Worm (Caenorhabditis elegans) whole organism, L1 larva: ENCODE data around the gene dhs-27.

ENCODE experiments used
- C04F5.9 ChIP-seq: sonication (generic microtip); optimal IDR thresholded peaks from 2 replicates; lab custom pipeline; 2016; ENCODE audit warnings: missing genetic modification characterization, missing compliant biosample characterization
- C34B4.2 ChIP-seq: sonication (generic microtip); optimal IDR thresholded peaks from 2 replicates; lab custom pipeline; 2017; ENCODE audit warnings: mild to moderate bottlenecking, missing genetic modification characterization, missing compliant biosample characterization
- blmp-1 ChIP-seq: fragments of 150-350 bp; optimal IDR thresholded peaks from 2 replicates; lab custom pipeline; 2014; ENCODE audit warnings: missing biosample characterization, missing genetic modification characterization
- ceh-82 ChIP-seq, 3 experiments: fragments of 150-350 bp in 1 of 3; sonication (generic microtip) in 2 of 3; optimal IDR thresholded peaks; 2 replicates each; lab custom pipeline; 2014 to 2017; ENCODE audit warnings: missing biosample characterization in 3 of 3, missing genetic modification characterization in 3 of 3
- efl-1 ChIP-seq, 4 experiments: fragments of 150-350 bp; optimal IDR thresholded peaks in 3 of 4; peaks in 1 of 4; 1 replicate in 1 of 4; 2 replicates in 3 of 4; lab custom pipeline; 2014; ENCODE audit warnings: missing biosample characterization in 2 of 4, missing genetic modification characterization in 2 of 4, missing genetic modification reagents in 2 of 4
- efl-3 ChIP-seq: fragments of 200-800 bp; sonication (Bioruptor generic); optimal IDR thresholded peaks from 2 replicates; lab custom pipeline; 2018; ENCODE audit warnings: mild to moderate bottlenecking, missing genetic modification characterization, missing compliant biosample characterization
- fkh-10 ChIP-seq: sonication (generic microtip); optimal IDR thresholded peaks from 2 replicates; lab custom pipeline; 2017; ENCODE audit warnings: missing biosample characterization, missing genetic modification reagents, missing genetic modification characterization
- fos-1 ChIP-seq: fragments of 150-350 bp; optimal IDR thresholded peaks from 2 replicates; lab custom pipeline; 2014; ENCODE audit warnings: missing biosample characterization, missing genetic modification characterization
- lin-13 ChIP-seq: fragments of 150-350 bp; optimal IDR thresholded peaks from 2 replicates; lab custom pipeline; 2014; ENCODE audit warnings: missing biosample characterization, missing genetic modification reagents, missing genetic modification characterization
- mdl-1 ChIP-seq, 2 experiments: fragments of 150-350 bp; optimal IDR thresholded peaks; 2 replicates each; lab custom pipeline; 2014 to 2017; ENCODE audit warnings: missing biosample characterization in 2 of 2, missing genetic modification characterization in 2 of 2, inconsistent platforms in 1 of 2
- mef-2 ChIP-seq: fragments of 150-350 bp; optimal IDR thresholded peaks from 2 replicates; lab custom pipeline; 2014; ENCODE audit warnings: missing biosample characterization, missing genetic modification characterization
- nhr-19 ChIP-seq: fragments of 200-800 bp; sonication (Bioruptor generic); conservative IDR thresholded peaks from 2 replicates; pipeline ENCODE4 v1.3.6; 2022; ENCODE audit warnings: missing genetic modification characterization, missing compliant biosample characterization
- nhr-85 ChIP-seq: sonication (generic microtip); peaks from one replicate; lab custom pipeline; 2016; ENCODE audit warnings: missing genetic modification characterization, inconsistent platforms, missing compliant biosample characterization
- nhr-90 ChIP-seq: sonication (generic microtip); optimal IDR thresholded peaks from 2 replicates; lab custom pipeline; 2016; ENCODE audit warnings: mild to moderate bottlenecking, missing genetic modification characterization, missing compliant biosample characterization; ENCODE audit not compliant: poor library complexity
- pag-3 ChIP-seq: sonication (generic microtip); optimal IDR thresholded peaks from 2 replicates; lab custom pipeline; 2017; ENCODE audit warnings: missing genetic modification characterization, mild to moderate bottlenecking, missing compliant biosample characterization, antibody characterized with exemption, borderline replicate concordance; ENCODE audit not compliant: insufficient read depth
- pax-3 ChIP-seq: fragments of 200-800 bp; sonication (Bioruptor generic); optimal IDR thresholded peaks from 2 replicates; lab custom pipeline; 2018; ENCODE audit warnings: mild to moderate bottlenecking, missing genetic modification characterization, moderate library complexity, missing compliant biosample characterization
- rnt-1 ChIP-seq: sonication (generic microtip); optimal IDR thresholded peaks from 2 replicates; lab custom pipeline; 2016; ENCODE audit warnings: mild to moderate bottlenecking, missing genetic modification characterization, moderate library complexity, missing compliant biosample characterization
- sptf-1 ChIP-seq: fragments of 150-350 bp; optimal IDR thresholded peaks from 2 replicates; lab custom pipeline; 2014; ENCODE audit warnings: missing biosample characterization, missing genetic modification characterization
- swsn-7 ChIP-seq: sonication (generic microtip); optimal IDR thresholded peaks from 2 replicates; lab custom pipeline; 2016; ENCODE audit warnings: missing genetic modification characterization, missing compliant biosample characterization
- tbx-2 ChIP-seq: sonication (generic microtip); optimal IDR thresholded peaks from 2 replicates; lab custom pipeline; 2016; ENCODE audit warnings: missing genetic modification characterization, missing compliant biosample characterization
- unc-30 ChIP-seq: sonication (generic microtip); optimal IDR thresholded peaks from 2 replicates; lab custom pipeline; 2017; ENCODE audit warnings: missing biosample characterization, missing genetic modification characterization
- unc-62 ChIP-seq: fragments of 150-350 bp; optimal IDR thresholded peaks from 2 replicates; lab custom pipeline; 2014; ENCODE audit warnings: missing biosample characterization, missing genetic modification reagents, missing genetic modification characterization
- unc-98 ChIP-seq: fragments of 200-800 bp; sonication (Bioruptor generic); IDR thresholded peaks from 2 replicates; pipeline ENCODE4 v1.3.6; 2022; ENCODE audit warnings: missing genetic modification characterization, missing compliant biosample characterization
- vab-15 ChIP-seq: sonication (generic microtip); optimal IDR thresholded peaks from 2 replicates; lab custom pipeline; 2017; ENCODE audit warnings: missing genotype, mild to moderate bottlenecking, missing genetic modification characterization, missing compliant biosample characterization

The dhs-27 gene

ce11 chrX:3368659-3369058 lies 45.9 kb downstream of the dhs-27 start, which contains the start of gene ZK563.2:
TSS of gene ZK563.2 (plus strand) at chrX:3368959.
- no peak for TF ChIP-seq efl-1 (optimal IDR thresholded peaks at IDR 0.05; lab: Kevin White, UChicago)
- TF ChIP-seq efl-1 (GFP tag; optimal IDR thresholded peaks at IDR 0.05 in 1 of 2; lab: Kevin White, UChicago), result no peak
- no peak for TF ChIP-seq unc-62
- no peak for TF ChIP-seq unc-30 (tag; lab: Kevin White, UChicago)
- no peak for TF ChIP-seq ceh-82 (tag; optimal IDR thresholded peaks at IDR 0.05; lab: Kevin White, UChicago)
- no peak for TF ChIP-seq C04F5.9 (tag; lab: Kevin White, UChicago)
- TF ChIP-seq fos-1 (tag; lab: Kevin White, UChicago), result no peak
- no peak for TF ChIP-seq nhr-19 (GFP tag; lab: Robert Waterston, UW)
- TF ChIP-seq sptf-1 (tag; lab: Kevin White, UChicago), result no peak
- no peak for TF ChIP-seq blmp-1
- no peak for TF ChIP-seq efl-3 (GFP tag; lab: Kevin White, UChicago)
- TF ChIP-seq nhr-90 (tag; lab: Kevin White, UChicago), result no peak
- no peak for TF ChIP-seq fkh-10 (GFP tag; lab: Kevin White, UChicago)
- TF ChIP-seq tbx-2 (tag; lab: Kevin White, UChicago), result no peak
- no peak for TF ChIP-seq rnt-1
- TF ChIP-seq mdl-1 (tag; optimal IDR thresholded peaks at IDR 0.05; lab: Kevin White, UChicago), result no peak
- TF ChIP-seq mef-2, result no peak
- TF ChIP-seq pax-3, result no peak
- TF ChIP-seq pag-3 (tag; lab: Kevin White, UChicago), result no peak
- no peak for TF ChIP-seq vab-15 (tag; lab: Kevin White, UChicago)
- TF ChIP-seq lin-13 (GFP tag; lab: Kevin White, UChicago), result no peak

ce11 chrX:3366782-3367181 lies 47.7 kb downstream of the dhs-27 start:
- TF ChIP-seq swsn-7 (tag; lab: Kevin White, UChicago), result no peak
- TF ChIP-seq unc-98 (GFP tag; lab: Robert Waterston, UW), result no peak
- TF ChIP-seq fos-1 (tag; lab: Kevin White, UChicago), result no peak
- peak; percentile 55 for TF ChIP-seq nhr-85 (tag; lab: Kevin White, UChicago)
- no peak for TF ChIP-seq lin-13 (GFP tag; lab: Kevin White, UChicago)
- no peak for TF ChIP-seq C34B4.2 (tag; lab: Kevin White, UChicago)
